Worm (Caenorhabditis elegans): Measurements from ENCODE around the gene npl-4.1.

ce11 chrII:5592857-5593256 is 38.3 kb upstream of the npl-4.1 start:
- TF ChIP-seq him-1 (tag; optimal IDR thresholded peaks at IDR 0.05), result no peak
- TF ChIP-seq W03F9.2 (tag; optimal IDR thresholded peaks at IDR 0.05), result no peak

Data from whole organism, L4/young adult.